Worm (Caenorhabditis elegans) whole organism, L2 larva: ENCODE results near the gene T22B3.3.

Experiments
- C34F6.9 ChIP-seq: fragments of 150-350 bp; optimal IDR thresholded peaks from 2 replicates; lab custom pipeline; 2014; ENCODE audit warnings: missing biosample characterization, missing genetic modification characterization
- F13H6.1 ChIP-seq: sonication (generic microtip); optimal IDR thresholded peaks from 2 replicates; lab custom pipeline; 2016; ENCODE audit warnings: missing genetic modification characterization, missing compliant biosample characterization
- Y55F3AM.14 ChIP-seq: fragments of 200-800 bp; sonication (Bioruptor generic); optimal IDR thresholded peaks from 2 replicates; lab custom pipeline; 2018; ENCODE audit warnings: mild to moderate bottlenecking, missing genetic modification characterization, missing compliant biosample characterization
- ZK546.5 ChIP-seq: sonication (generic microtip); optimal IDR thresholded peaks from 2 replicates; lab custom pipeline; 2017; ENCODE audit warnings: missing biosample characterization, missing genetic modification characterization
- alr-1 ChIP-seq: fragments of 150-350 bp; optimal IDR thresholded peaks from 2 replicates; lab custom pipeline; 2014; ENCODE audit warnings: missing biosample characterization, missing genetic modification characterization
- aly-2 ChIP-seq: fragments of 150-350 bp; optimal IDR thresholded peaks from 2 replicates; lab custom pipeline; 2014; ENCODE audit warnings: missing biosample characterization, missing genetic modification characterization
- ceh-16 ChIP-seq: fragments of 150-350 bp; optimal IDR thresholded peaks from 2 replicates; lab custom pipeline; 2014; ENCODE audit warnings: missing biosample characterization, missing genetic modification characterization
- ceh-82 ChIP-seq: fragments of 150-350 bp; optimal IDR thresholded peaks from 2 replicates; lab custom pipeline; 2014; ENCODE audit warnings: missing biosample characterization, missing genetic modification characterization
- crh-2 ChIP-seq: sonication (generic microtip); optimal IDR thresholded peaks from 2 replicates; lab custom pipeline; 2017; ENCODE audit warnings: missing biosample characterization, missing genetic modification characterization
- dmd-4 ChIP-seq: sonication (generic microtip); optimal IDR thresholded peaks from 2 replicates; lab custom pipeline; 2017; ENCODE audit warnings: missing biosample characterization, missing genetic modification characterization
- elt-1 ChIP-seq: fragments of 150-350 bp; optimal IDR thresholded peaks from 2 replicates; lab custom pipeline; 2014; ENCODE audit warnings: missing biosample characterization, missing genetic modification characterization
- elt-3 ChIP-seq: sonication (generic microtip); optimal IDR thresholded peaks from 2 replicates; lab custom pipeline; 2017; ENCODE audit warnings: missing biosample characterization, missing genetic modification characterization
- fos-1 ChIP-seq: fragments of 150-350 bp; optimal IDR thresholded peaks from 2 replicates; lab custom pipeline; 2014; ENCODE audit warnings: missing biosample characterization, missing genetic modification characterization
- gmeb-1 ChIP-seq: fragments of 150-350 bp; optimal IDR thresholded peaks from 2 replicates; lab custom pipeline; 2014; ENCODE audit warnings: missing biosample characterization, missing genetic modification characterization
- lin-11 ChIP-seq: fragments of 150-350 bp; sonication (generic microtip); optimal IDR thresholded peaks from 2 replicates; lab custom pipeline; 2014; ENCODE audit warnings: missing biosample characterization, missing genetic modification characterization, inconsistent platforms, mixed read lengths
- lin-13 ChIP-seq: fragments of 150-350 bp; optimal IDR thresholded peaks from 2 replicates; lab custom pipeline; 2014; ENCODE audit warnings: missing biosample characterization, missing genetic modification reagents, missing genetic modification characterization
- lin-39 ChIP-seq: fragments of 150-350 bp; optimal IDR thresholded peaks from 2 replicates; lab custom pipeline; 2014; ENCODE audit warnings: missing biosample characterization, missing genetic modification reagents, missing genetic modification characterization
- lsy-2 ChIP-seq, 2 experiments: fragments of 150-350 bp in 1 of 2; sonication (generic microtip) in 1 of 2; optimal IDR thresholded peaks; 2 replicates each; lab custom pipeline; 2014 to 2017; ENCODE audit warnings: missing biosample characterization in 2 of 2, missing genetic modification characterization in 2 of 2
- mab-5 ChIP-seq: fragments of 150-350 bp; optimal IDR thresholded peaks from 2 replicates; lab custom pipeline; 2014; ENCODE audit warnings: missing biosample characterization, missing genetic modification characterization
- mbf-1 ChIP-seq: sonication (generic microtip); optimal IDR thresholded peaks from 2 replicates; lab custom pipeline; 2017; ENCODE audit warnings: missing biosample characterization, missing genetic modification characterization
- mdl-1 ChIP-seq, 2 experiments: fragments of 150-350 bp in 1 of 2; sonication (generic microtip) in 1 of 2; optimal IDR thresholded peaks; 2 replicates each; lab custom pipeline; 2017; ENCODE audit warnings: missing biosample characterization in 2 of 2, missing genetic modification characterization in 2 of 2
- nhr-10 ChIP-seq: sonication (generic microtip); optimal IDR thresholded peaks from 2 replicates; lab custom pipeline; 2017; ENCODE audit warnings: missing biosample characterization, missing genetic modification characterization
- nhr-11 ChIP-seq: fragments of 150-350 bp; optimal IDR thresholded peaks from 2 replicates; lab custom pipeline; 2014; ENCODE audit warnings: missing biosample characterization, missing genetic modification characterization
- nhr-129 ChIP-seq: fragments of 150-350 bp; optimal IDR thresholded peaks from 2 replicates; lab custom pipeline; 2014; ENCODE audit warnings: missing biosample characterization, missing genetic modification characterization
- nhr-21 ChIP-seq: fragments of 150-350 bp; optimal IDR thresholded peaks from 2 replicates; lab custom pipeline; 2014; ENCODE audit warnings: missing biosample characterization, missing genetic modification characterization
- nhr-237 ChIP-seq: fragments of 150-350 bp; optimal IDR thresholded peaks from 2 replicates; lab custom pipeline; 2014; ENCODE audit warnings: missing biosample characterization, missing genetic modification characterization
- nhr-6 ChIP-seq: fragments of 150-350 bp; optimal IDR thresholded peaks from 2 replicates; lab custom pipeline; 2014; ENCODE audit warnings: missing biosample characterization, missing genetic modification characterization
- peb-1 ChIP-seq: fragments of 150-350 bp; optimal IDR thresholded peaks from 2 replicates; lab custom pipeline; 2014; ENCODE audit warnings: missing biosample characterization, missing genetic modification characterization
- sem-4 ChIP-seq: fragments of 150-350 bp; optimal IDR thresholded peaks from 2 replicates; lab custom pipeline; 2014; ENCODE audit warnings: missing biosample characterization, missing genetic modification reagents, missing genetic modification characterization
- skn-1 ChIP-seq: sonication (generic microtip); optimal IDR thresholded peaks from 2 replicates; lab custom pipeline; 2017; ENCODE audit warnings: missing biosample characterization, missing genetic modification characterization
- sma-3 ChIP-seq: sonication (generic microtip); optimal IDR thresholded peaks from 2 replicates; lab custom pipeline; 2016; ENCODE audit warnings: missing genetic modification reagents, missing genetic modification characterization, missing compliant biosample characterization
- snpc-4 ChIP-seq: fragments of 150-350 bp; optimal IDR thresholded peaks from 2 replicates; lab custom pipeline; 2014; ENCODE audit warnings: missing biosample characterization, missing genetic modification characterization
- unc-39 ChIP-seq: fragments of 150-350 bp; optimal IDR thresholded peaks from 2 replicates; lab custom pipeline; 2014; ENCODE audit warnings: missing biosample characterization, missing genetic modification characterization
- zag-1 ChIP-seq: fragments of 150-350 bp; optimal IDR thresholded peaks from 2 replicates; lab custom pipeline; 2014; ENCODE audit warnings: missing biosample characterization, missing genetic modification characterization
- ztf-11 ChIP-seq: sonication (generic microtip); optimal IDR thresholded peaks from 2 replicates; lab custom pipeline; 2017; ENCODE audit warnings: missing biosample characterization, missing genetic modification characterization
- ztf-4 ChIP-seq: fragments of 150-350 bp; optimal IDR thresholded peaks from 2 replicates; lab custom pipeline; 2014; ENCODE audit warnings: missing biosample characterization, missing genetic modification characterization

T22B3.3 gene

DNA sequence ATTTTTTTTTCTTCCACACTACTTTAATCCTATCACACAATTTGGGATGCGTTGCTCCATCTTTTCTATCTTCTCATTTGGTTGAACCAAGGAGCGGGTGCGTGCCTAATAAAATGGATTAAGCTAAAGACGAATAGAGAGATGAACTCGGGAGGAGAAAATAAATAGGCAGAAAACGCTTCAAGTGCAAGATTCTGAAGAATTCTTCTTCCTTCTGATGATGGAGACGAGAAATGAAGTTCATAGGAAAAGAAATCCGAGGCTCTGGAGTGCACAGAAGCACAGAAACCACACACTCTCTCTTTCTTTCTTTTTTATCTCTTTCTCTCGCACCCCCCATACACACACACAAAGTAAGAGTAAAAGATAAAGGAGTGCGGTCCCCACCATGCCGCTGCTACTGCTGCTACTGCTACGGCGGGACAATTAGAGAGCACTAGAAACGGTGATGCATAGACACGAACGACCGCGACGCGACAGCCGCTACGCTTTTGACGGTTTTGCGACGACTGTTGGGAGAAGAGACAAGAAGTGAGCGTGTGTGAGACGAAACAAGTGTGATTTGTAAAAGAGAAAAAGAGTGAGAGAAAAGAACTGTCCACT lies 11.4 kb downstream of the T22B3.3 start (continued):
- TF ChIP-seq snpc-4 (tag; lab: Kevin White, UChicago) (peak; percentile 25), gmeb-1 (tag; lab: Kevin White, UChicago) (peak; percentile 71), mdl-1 (tag; optimal IDR thresholded peaks at IDR 0.05; lab: Kevin White, UChicago) (peak in 1 of 2 experiments; percentile 69), peb-1 (tag; lab: Kevin White, UChicago) (no peak), skn-1 (tag; lab: Kevin White, UChicago) (no peak), nhr-21 (tag; lab: Kevin White, UChicago) (peak; percentile 71), nhr-237 (tag; lab: Kevin White, UChicago) (no peak), ceh-82 (tag; lab: Kevin White, UChicago) (no peak), lsy-2 (tag; optimal IDR thresholded peaks at IDR 0.05; lab: Kevin White, UChicago) (peak; percentile 41 to 73), elt-1 (tag; lab: Kevin White, UChicago) (no peak), zag-1 (tag; lab: Kevin White, UChicago) (no peak), nhr-6 (tag; lab: Kevin White, UChicago) (peak; percentile 15), nhr-10 (tag; lab: Kevin White, UChicago) (no peak), nhr-11 (tag; lab: Kevin White, UChicago) (no peak), elt-3 (tag; lab: Kevin White, UChicago) (no peak), ztf-11 (tag; lab: Kevin White, UChicago) (no peak), ceh-16 (tag; lab: Kevin White, UChicago) (peak; percentile 42), sma-3 (GFP tag; lab: Kevin White, UChicago) (peak; percentile 80)

DNA sequence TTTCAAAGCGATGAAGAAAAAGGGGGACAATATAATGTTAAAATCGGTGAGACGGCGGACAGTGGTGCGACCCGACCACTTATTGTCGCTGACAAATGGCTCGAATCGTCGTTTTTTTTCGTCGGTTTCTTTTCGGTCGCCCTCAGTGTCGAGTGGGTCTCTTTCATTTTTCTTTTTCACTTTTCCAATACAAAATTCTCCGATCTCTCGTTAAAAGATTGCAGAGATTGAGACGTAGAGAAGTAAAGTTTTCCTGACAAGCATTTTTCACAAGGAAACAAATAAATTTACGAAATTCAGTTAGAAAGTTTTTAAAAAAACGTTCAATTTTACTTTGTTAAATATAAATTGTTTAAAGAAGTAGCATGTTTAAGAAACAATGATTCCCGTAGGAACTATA lies 12.1 kb downstream of the T22B3.3 start:
- TF ChIP-seq fos-1 (tag; lab: Kevin White, UChicago): no peak
- no peak for TF ChIP-seq mab-5 (tag; lab: Kevin White, UChicago)
- no peak for TF ChIP-seq nhr-129 (tag; lab: Kevin White, UChicago)
- TF ChIP-seq dmd-4 (tag; lab: Kevin White, UChicago): no peak
- no peak for TF ChIP-seq C34F6.9 (tag; lab: Kevin White, UChicago)
- no peak for TF ChIP-seq F13H6.1
- TF ChIP-seq elt-3 (tag; lab: Kevin White, UChicago): no peak

DNA sequence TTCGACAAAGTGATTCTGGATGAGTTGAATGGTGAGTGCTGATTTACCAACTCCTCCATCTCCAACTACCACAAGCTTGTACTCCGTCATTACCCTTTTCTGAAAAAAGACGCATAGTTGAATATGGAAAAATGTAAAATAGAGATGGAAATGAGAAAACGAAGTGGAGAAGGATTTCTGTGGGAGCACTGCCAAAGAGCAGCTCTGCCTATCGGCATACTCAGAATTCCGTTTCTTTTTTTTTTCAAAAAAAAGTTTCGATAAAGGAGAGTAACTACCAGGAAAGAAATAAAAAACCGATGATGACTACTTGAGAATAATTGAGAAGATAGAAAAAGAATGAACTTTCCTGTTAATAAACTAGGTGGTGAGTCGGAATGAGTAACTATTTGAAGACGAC lies 12.6 kb downstream of the T22B3.3 start, which contains the start of gene let-60:
let-60 (minus strand) TSS at position 101 of the 400 bp plus-strand sequence.
- no peak for TF ChIP-seq alr-1 (tag; lab: Kevin White, UChicago)
- no peak for TF ChIP-seq lin-11 (tag; lab: Kevin White, UChicago)
- no peak for TF ChIP-seq ceh-82 (tag; lab: Kevin White, UChicago)
- no peak for TF ChIP-seq ztf-4 (tag; lab: Kevin White, UChicago)
- TF ChIP-seq Y55F3AM.14 (GFP tag; lab: Kevin White, UChicago): no peak
- TF ChIP-seq elt-1 (tag; lab: Kevin White, UChicago): no peak
- TF ChIP-seq unc-39 (tag; lab: Kevin White, UChicago): no peak
- no peak for TF ChIP-seq ZK546.5 (tag; lab: Kevin White, UChicago)
- no peak for TF ChIP-seq crh-2 (tag; lab: Kevin White, UChicago)
- no peak for TF ChIP-seq C34F6.9 (tag; lab: Kevin White, UChicago)
- TF ChIP-seq mbf-1 (tag; lab: Kevin White, UChicago): no peak
- no peak for TF ChIP-seq sem-4 (tag; lab: Kevin White, UChicago)
- no peak for TF ChIP-seq peb-1 (tag; lab: Kevin White, UChicago)
- TF ChIP-seq ztf-11 (tag; lab: Kevin White, UChicago): no peak
- TF ChIP-seq nhr-6 (tag; lab: Kevin White, UChicago): no peak
- TF ChIP-seq skn-1 (tag; lab: Kevin White, UChicago): no peak
- TF ChIP-seq nhr-21 (tag; lab: Kevin White, UChicago): no peak
- no peak for TF ChIP-seq mab-5 (tag; lab: Kevin White, UChicago)
- TF ChIP-seq nhr-11 (tag; lab: Kevin White, UChicago): no peak

DNA sequence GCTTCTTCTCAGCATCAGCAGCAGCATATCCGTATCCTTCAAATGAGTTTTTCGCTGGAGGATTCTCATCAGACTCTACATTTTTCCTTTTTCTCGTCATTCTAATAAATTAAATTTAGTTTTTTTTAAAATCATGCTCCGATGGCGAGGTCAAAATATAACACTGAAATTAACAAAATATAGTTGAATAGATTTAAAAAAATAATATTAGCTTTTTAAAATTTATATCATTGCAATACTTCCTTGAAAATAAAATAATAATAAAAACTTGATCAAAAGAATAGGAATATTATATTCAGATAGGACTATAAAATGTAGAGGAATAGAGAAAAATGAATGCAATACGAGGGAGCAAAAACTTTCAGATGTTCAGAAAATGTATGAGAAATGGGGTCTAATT lies 15.6 kb downstream of the T22B3.3 start, which contains the start of gene ZK792.5:
ZK792.5 (minus strand) TSS at position 101 of the 400 bp plus-strand sequence.
- TF ChIP-seq crh-2 (tag; lab: Kevin White, UChicago) (no peak), C34F6.9 (tag; lab: Kevin White, UChicago) (no peak), nhr-21 (tag; lab: Kevin White, UChicago) (no peak), skn-1 (tag; lab: Kevin White, UChicago) (no peak), F13H6.1 (no peak), lin-39 (no peak), aly-2 (no peak), mdl-1 (tag; optimal IDR thresholded peaks at IDR 0.05; lab: Kevin White, UChicago) (no peak), lin-13 (GFP tag; lab: Kevin White, UChicago) (no peak), fos-1 (tag; lab: Kevin White, UChicago) (no peak)
